Worm (Caenorhabditis elegans) whole organism, young adult: ENCODE results near the gene tig-2.
A peak's percentile ranks its signal among the peaks of the same experiment; 100 is the strongest.

Source experiments
- B0035.1 ChIP-seq: sonication (generic microtip); optimal IDR thresholded peaks from 2 replicates; lab custom pipeline; 2016; ENCODE audit warnings: missing genetic modification characterization, mild to moderate bottlenecking, missing compliant biosample characterization, missing genotype, missing genetic modification reagents
- B0261.1 ChIP-seq: sonication (generic microtip); optimal IDR thresholded peaks from 2 replicates; lab custom pipeline; 2016; ENCODE audit warnings: mild to moderate bottlenecking, missing genetic modification characterization, moderate library complexity, missing compliant biosample characterization
- B0336.3 ChIP-seq: fragments of 200-800 bp; sonication (Bioruptor generic); IDR thresholded peaks from 2 replicates; pipeline ENCODE4 v1.3.6; 2022; ENCODE audit warnings: missing genetic modification characterization, missing compliant biosample characterization
- C17E4.6 ChIP-seq: fragments of 200-800 bp; sonication (Bioruptor generic); IDR thresholded peaks from 2 replicates; pipeline ENCODE4 v1.3.6; 2022; ENCODE audit warnings: missing genetic modification reagents, missing genetic modification characterization, missing compliant biosample characterization
- F49E8.2 ChIP-seq: sonication (generic microtip); optimal IDR thresholded peaks from 3 replicates; lab custom pipeline; 2017; ENCODE audit warnings: missing genetic modification characterization, mild to moderate bottlenecking, missing compliant biosample characterization, antibody characterized with exemption, moderate library complexity; ENCODE audit not compliant: insufficient read depth
- F52B5.7 ChIP-seq: sonication (generic microtip); optimal IDR thresholded peaks from 2 replicates; lab custom pipeline; 2016; ENCODE audit warnings: mild to moderate bottlenecking, missing genetic modification characterization, missing compliant biosample characterization
- F55B11.4 ChIP-seq: sonication (generic microtip); optimal IDR thresholded peaks from 2 replicates; lab custom pipeline; 2016; ENCODE audit warnings: missing compliant biosample characterization, missing genetic modification characterization, borderline replicate concordance; ENCODE audit not compliant: insufficient read depth
- F57A8.1 ChIP-seq: fragments of 200-800 bp; sonication (Bioruptor generic); optimal IDR thresholded peaks from 2 replicates; lab custom pipeline; 2018; ENCODE audit warnings: mild to moderate bottlenecking, missing genetic modification characterization, moderate library complexity, missing compliant biosample characterization
- Y53G8AR.9 ChIP-seq: fragments of 200-800 bp; sonication (Bioruptor generic); conservative IDR thresholded peaks from 2 replicates; pipeline ENCODE4 v1.3.6; 2022; ENCODE audit warnings: missing genetic modification reagents, missing genetic modification characterization, missing compliant biosample characterization
- Y56A3A.18 ChIP-seq: fragments of 200-800 bp; sonication (Bioruptor generic); IDR thresholded peaks from 2 replicates; pipeline ENCODE4 v1.3.6; 2022; ENCODE audit warnings: missing genetic modification reagents, missing genetic modification characterization, missing compliant biosample characterization
- Y79H2A.3 ChIP-seq: fragments of 200-800 bp; sonication (Bioruptor generic); conservative IDR thresholded peaks from 2 replicates; pipeline ENCODE4 v1.3.6; 2022; ENCODE audit warnings: missing genetic modification reagents, missing genetic modification characterization, missing compliant biosample characterization
- ama-1 ChIP-seq, 3 experiments: fragments of 150-350 bp in 1 of 3; sonication (generic microtip) in 2 of 3; optimal IDR thresholded peaks; 2 replicates each; lab custom pipeline; 2014 to 2018; ENCODE audit warnings: missing biosample characterization in 2 of 3, missing genetic modification characterization in 2 of 3, missing genetic modification reagents in 2 of 3
- aptf-3 ChIP-seq: fragments of 200-800 bp; sonication (Bioruptor generic); IDR thresholded peaks from 2 replicates; pipeline ENCODE4 v1.3.6; 2022; ENCODE audit warnings: missing genetic modification characterization, missing compliant biosample characterization
- athp-1 ChIP-seq: sonication (generic microtip); optimal IDR thresholded peaks from 2 replicates; lab custom pipeline; 2017; ENCODE audit warnings: mild to moderate bottlenecking, missing genetic modification characterization, missing compliant biosample characterization
- cebp-1 ChIP-seq, 2 experiments: fragments of 200-800 bp in 1 of 2; sonication (Bioruptor generic) in 1 of 2; sonication (generic microtip) in 1 of 2; IDR thresholded peaks in 1 of 2; optimal IDR thresholded peaks in 1 of 2; 2 replicates each; pipeline versions ENCODE4 v1.3.6 to Lab custom; 2017 to 2022; ENCODE audit warnings: missing compliant biosample characterization in 2 of 2, missing genetic modification characterization in 2 of 2, mild to moderate bottlenecking in 1 of 2, missing genetic modification reagents in 1 of 2, moderate library complexity in 1 of 2
- cebp-2 ChIP-seq: fragments of 200-800 bp; sonication (Bioruptor generic); IDR thresholded peaks from 2 replicates; pipeline ENCODE4 v1.3.6; 2022; ENCODE audit warnings: missing genetic modification characterization, missing compliant biosample characterization
- ceh-58 ChIP-seq: fragments of 200-800 bp; sonication (Bioruptor generic); IDR thresholded peaks from 2 replicates; pipeline ENCODE4 v1.3.6; 2022; ENCODE audit warnings: missing genetic modification characterization, missing compliant biosample characterization
- ceh-79 ChIP-seq: sonication (generic microtip); optimal IDR thresholded peaks from 2 replicates; lab custom pipeline; 2017; ENCODE audit warnings: mild to moderate bottlenecking, missing genetic modification characterization, missing compliant biosample characterization
- chd-7 ChIP-seq: sonication (generic microtip); optimal IDR thresholded peaks from 2 replicates; lab custom pipeline; 2016; ENCODE audit warnings: mild to moderate bottlenecking, missing genetic modification characterization, moderate library complexity, missing compliant biosample characterization
- die-1 ChIP-seq: sonication (generic microtip); optimal IDR thresholded peaks from 2 replicates; lab custom pipeline; 2016; ENCODE audit warnings: missing genotype, mild to moderate bottlenecking, missing genetic modification characterization, missing compliant biosample characterization
- dox-1 ChIP-seq: fragments of 200-800 bp; sonication (Bioruptor generic); IDR thresholded peaks from 2 replicates; pipeline ENCODE4 v1.3.6; 2022; ENCODE audit warnings: missing genetic modification reagents, missing genetic modification characterization, missing compliant biosample characterization
- egl-18 ChIP-seq: fragments of 200-800 bp; sonication (Bioruptor generic); IDR thresholded peaks from 2 replicates; pipeline ENCODE4 v1.3.6; 2022; ENCODE audit warnings: missing genetic modification reagents, missing genetic modification characterization, missing compliant biosample characterization
- egrh-3 ChIP-seq: fragments of 200-800 bp; sonication (Bioruptor generic); IDR thresholded peaks from 2 replicates; pipeline ENCODE4 v1.3.6; 2022; ENCODE audit warnings: missing genetic modification reagents, missing genetic modification characterization, missing compliant biosample characterization
- hmg-1.2 ChIP-seq: fragments of 200-800 bp; sonication (Bioruptor generic); IDR thresholded peaks from 2 replicates; pipeline ENCODE4 v1.3.6; 2022; ENCODE audit warnings: missing genetic modification reagents, missing genetic modification characterization, missing compliant biosample characterization
- hrde-1 ChIP-seq: sonication (generic microtip); optimal IDR thresholded peaks from 2 replicates; lab custom pipeline; 2016; ENCODE audit warnings: missing genetic modification characterization, mild to moderate bottlenecking, missing compliant biosample characterization, moderate library complexity, missing genotype, missing genetic modification reagents, borderline replicate concordance
- hsf-1 ChIP-seq: fragments of 200-800 bp; sonication (Bioruptor generic); IDR thresholded peaks from 2 replicates; pipeline ENCODE4 v1.3.6; 2022; ENCODE audit warnings: missing genetic modification reagents, missing genetic modification characterization, missing compliant biosample characterization
- lin-54 ChIP-seq: fragments of 200-800 bp; sonication (Bioruptor generic); optimal IDR thresholded peaks from 2 replicates; lab custom pipeline; 2018; ENCODE audit warnings: mild to moderate bottlenecking, missing genetic modification characterization, missing compliant biosample characterization
- lir-1 ChIP-seq: fragments of 200-800 bp; sonication (Bioruptor generic); conservative IDR thresholded peaks from 2 replicates; pipeline ENCODE4 v1.3.6; 2022; ENCODE audit warnings: missing genetic modification reagents, missing genetic modification characterization, missing compliant biosample characterization
- madf-3 ChIP-seq: fragments of 200-800 bp; sonication (Bioruptor generic); IDR thresholded peaks from 2 replicates; pipeline ENCODE4 v1.3.6; 2022; ENCODE audit warnings: missing genetic modification reagents, missing genetic modification characterization, missing compliant biosample characterization
- madf-6 ChIP-seq: fragments of 200-800 bp; sonication (Bioruptor generic); IDR thresholded peaks from 2 replicates; pipeline ENCODE4 v1.3.6; 2022; ENCODE audit warnings: missing genetic modification reagents, missing genetic modification characterization, missing compliant biosample characterization
- mes-4 ChIP-seq: sonication (generic microtip); optimal IDR thresholded peaks from 2 replicates; lab custom pipeline; 2016; ENCODE audit warnings: missing genotype, missing genetic modification characterization, missing compliant biosample characterization
- nfyb-1 ChIP-seq: fragments of 200-800 bp; sonication (Bioruptor generic); IDR thresholded peaks from 2 replicates; pipeline ENCODE4 v1.3.6; 2022; ENCODE audit warnings: missing genetic modification reagents, missing genetic modification characterization, missing compliant biosample characterization
- nhr-120 ChIP-seq: fragments of 200-800 bp; sonication (Bioruptor generic); IDR thresholded peaks from 2 replicates; pipeline ENCODE4 v1.3.6; 2022; ENCODE audit warnings: missing genetic modification characterization, missing compliant biosample characterization
- pbrm-1 ChIP-seq: fragments of 200-800 bp; sonication (Bioruptor generic); IDR thresholded peaks from 2 replicates; pipeline ENCODE4 v1.3.6; 2022; ENCODE audit warnings: missing genetic modification reagents, missing genetic modification characterization, missing compliant biosample characterization
- pha-4 ChIP-seq: fragments of 150-350 bp; sonication (generic microtip); optimal IDR thresholded peaks from 2 replicates; lab custom pipeline; 2014; ENCODE audit warnings: missing biosample characterization, missing genetic modification reagents, missing genetic modification characterization
- snpc-1.1 ChIP-seq: sonication (generic microtip); optimal IDR thresholded peaks from 2 replicates; lab custom pipeline; 2017; ENCODE audit warnings: missing genetic modification characterization, mild to moderate bottlenecking, missing compliant biosample characterization, antibody characterized with exemption, moderate library complexity, missing genotype, missing genetic modification reagents; ENCODE audit not compliant: insufficient read depth
- snpc-4 ChIP-seq, 5 experiments: fragments of 150-350 bp in 1 of 5; sonication (generic microtip) in 4 of 5; optimal IDR thresholded peaks; 2 replicates each; lab custom pipeline; 2014 to 2018; ENCODE audit warnings: missing genetic modification characterization in 5 of 5, missing biosample characterization in 3 of 5, antibody characterized with exemption in 2 of 5, mild to moderate bottlenecking in 2 of 5, missing compliant biosample characterization in 2 of 5, missing genotype in 2 of 5, moderate library complexity in 2 of 5, missing genetic modification reagents in 1 of 5
- tbx-9 ChIP-seq: sonication (generic microtip); optimal IDR thresholded peaks from 2 replicates; lab custom pipeline; 2016; ENCODE audit warnings: borderline replicate concordance, missing genetic modification characterization, inconsistent platforms, missing compliant biosample characterization
- unc-62 ChIP-seq: fragments of 150-350 bp; optimal IDR thresholded peaks from 2 replicates; lab custom pipeline; 2014; ENCODE audit warnings: missing biosample characterization, missing genetic modification reagents, missing genetic modification characterization
- zfh-2 ChIP-seq: fragments of 200-800 bp; sonication (Bioruptor generic); conservative IDR thresholded peaks from 2 replicates; pipeline ENCODE4 v1.3.6; 2022; ENCODE audit warnings: missing genetic modification reagents, missing genetic modification characterization, missing compliant biosample characterization
- zim-3 ChIP-seq: sonication (generic microtip); optimal IDR thresholded peaks from 2 replicates; lab custom pipeline; 2017; ENCODE audit warnings: mild to moderate bottlenecking, missing genetic modification characterization, moderate library complexity, missing compliant biosample characterization
- ztf-3 ChIP-seq: fragments of 200-800 bp; sonication (Bioruptor generic); optimal IDR thresholded peaks from 2 replicates; lab custom pipeline; 2018; ENCODE audit warnings: mild to moderate bottlenecking, missing genetic modification characterization, missing compliant biosample characterization

Gene tig-2

ce11 chrV:4691657-4692056 lies 38.3 kb downstream of the tig-2 start:
- TF ChIP-seq Y56A3A.18 (GFP tag; lab: Robert Waterston, UW) (0 out of 2 replicates have a peak, but pooled peaks have one; percentile 22), B0035.1 (tag; lab: Kevin White, UChicago) (no peak), zfh-2 (GFP tag; lab: Robert Waterston, UW) (0 out of 2 replicates have a peak, but pooled peaks have one; percentile 31), egrh-3 (GFP tag; lab: Robert Waterston, UW) (peak; percentile 69; the same call in 1 of the 2 replicates), hmg-1.2 (GFP tag; lab: Robert Waterston, UW) (0 out of 2 replicates have a peak, but pooled peaks have one; percentile 16)

DNA sequence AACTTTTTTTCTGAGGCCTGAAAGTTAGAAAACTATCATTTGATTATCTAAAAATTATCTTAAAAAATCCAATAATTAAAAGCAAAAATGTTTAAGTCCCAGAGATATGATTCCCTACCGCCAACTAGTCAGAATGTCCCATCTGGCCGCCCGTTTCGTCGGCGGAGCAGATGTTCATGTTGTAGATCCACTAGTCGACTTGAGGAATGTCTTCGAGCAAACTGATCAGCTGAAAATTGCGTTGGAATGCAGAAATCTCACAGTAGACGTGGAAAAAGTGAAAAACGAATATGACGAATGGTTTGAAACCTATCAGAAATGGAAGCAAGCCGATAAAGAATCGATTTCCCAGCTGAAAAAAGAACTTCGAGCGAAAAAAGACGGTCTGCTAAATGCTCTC lies 40.7 kb downstream of the tig-2 start, which contains the start of gene K03B4.1:
Gene K03B4.1 (plus strand): TSS at position 97 of the 400 bp plus-strand sequence.
- peak; percentile 32 for TF ChIP-seq hrde-1 (tag; lab: Kevin White, UChicago)
- peak; percentile 29 for TF ChIP-seq F52B5.7 (tag; lab: Kevin White, UChicago)
- peak; percentile 40 for TF ChIP-seq madf-6
- TF ChIP-seq B0261.1, result no peak
- TF ChIP-seq cebp-1 (GFP tag; IDR thresholded peaks at IDR 0.05; lab: Robert Waterston, UW), result no peak
- no peak for TF ChIP-seq cebp-1 (tag; optimal IDR thresholded peaks at IDR 0.05; lab: Kevin White, UChicago)
- TF ChIP-seq B0336.3 (GFP tag; lab: Robert Waterston, UW), result 0 out of 2 replicates have a peak, but pooled peaks have one; percentile 24
- TF ChIP-seq tbx-9 (tag; lab: Kevin White, UChicago), result no peak
- peak; percentile 14 for TF ChIP-seq die-1
- 0 out of 2 replicates have a peak, but pooled peaks have one; percentile 9 for TF ChIP-seq cebp-2 (GFP tag; lab: Robert Waterston, UW)
- peak; percentile 50; the same call in 1 of the 2 replicates for TF ChIP-seq ceh-58 (GFP tag; lab: Robert Waterston, UW)
- no peak for TF ChIP-seq mes-4 (tag; lab: Kevin White, UChicago)
- TF ChIP-seq nfyb-1, result peak; percentile 56; the same call in 1 of the 2 replicates
- peak; percentile 46 for TF ChIP-seq ceh-79 (tag; lab: Kevin White, UChicago)
- no peak for TF ChIP-seq pbrm-1 (GFP tag; lab: Robert Waterston, UW)
- no peak for TF ChIP-seq ztf-3 (GFP tag; lab: Kevin White, UChicago)
- TF ChIP-seq snpc-4 (GFP tag; optimal IDR thresholded peaks at IDR 0.05; lab: Kevin White, UChicago), result no peak
- peak in 1 of 4 experiments; percentile 1 for TF ChIP-seq snpc-4 (tag; optimal IDR thresholded peaks at IDR 0.05; lab: Kevin White, UChicago)
- no peak for TF ChIP-seq chd-7 (tag; lab: Kevin White, UChicago)
- peak; percentile 49 for TF ChIP-seq athp-1 (tag; lab: Kevin White, UChicago)
- TF ChIP-seq zim-3 (tag; lab: Kevin White, UChicago), result peak; percentile 56
- 0 out of 2 replicates have a peak, but pooled peaks have one; percentile 25 for TF ChIP-seq dox-1
- TF ChIP-seq lin-54 (GFP tag; lab: Kevin White, UChicago), result no peak
- no peak for TF ChIP-seq F57A8.1 (GFP tag; lab: Kevin White, UChicago)
- TF ChIP-seq Y53G8AR.9, result peak; percentile 37; the same call in 1 of the 2 replicates
- TF ChIP-seq F55B11.4, result no peak

- TF ChIP-seq Y79H2A.3 (GFP tag; lab: Robert Waterston, UW) (peak; percentile 67; the same call in 1 of the 2 replicates), nhr-120 (GFP tag; lab: Robert Waterston, UW) (no peak), F49E8.2 (tag; lab: Kevin White, UChicago) (no peak), lir-1 (GFP tag; lab: Robert Waterston, UW) (no peak), pha-4 (tag; lab: Kevin White, UChicago) (no peak), zim-3 (tag; lab: Kevin White, UChicago) (peak; percentile 11), unc-62 (GFP tag; lab: Kevin White, UChicago) (no peak), egl-18 (0 out of 2 replicates have a peak, but pooled peaks have one; percentile 19), C17E4.6 (GFP tag; lab: Robert Waterston, UW) (no peak), ama-1 (optimal IDR thresholded peaks at IDR 0.05; lab: Kevin White, UChicago) (peak; percentile 59), ama-1 (GFP tag; optimal IDR thresholded peaks at IDR 0.05; lab: Kevin White, UChicago) (no peak), madf-3 (GFP tag; lab: Robert Waterston, UW) (peak; percentile 38; the same call in 1 of the 2 replicates), Y56A3A.18 (GFP tag; lab: Robert Waterston, UW) (0 out of 2 replicates have a peak, but pooled peaks have one; percentile 7), egrh-3 (GFP tag; lab: Robert Waterston, UW) (0 out of 2 replicates have a peak, but pooled peaks have one; percentile 26), hsf-1 (GFP tag; lab: Robert Waterston, UW) (no peak), aptf-3 (GFP tag; lab: Robert Waterston, UW) (no peak), nfyb-1 (0 out of 2 replicates have a peak, but pooled peaks have one; percentile 32), snpc-1.1 (tag; lab: Kevin White, UChicago) (no peak)
Measured at ce11 chrV:4687944-4688505, 41.9 kb downstream of the tig-2 start, which contains the start of gene K03B4.2. TSS of gene K03B4.2 (plus strand) at chrV:4687994.
